Worm (Caenorhabditis elegans): ENCODE results near the gene fbxa-55.

The fbxa-55 gene

ce11 chrIII:912778-913177 lies 23.1 kb downstream of the fbxa-55 start:
- peak; percentile 31; the same call in 1 of the 2 replicates for TF ChIP-seq hmg-1.2 (GFP tag; IDR thresholded peaks at IDR 0.05)
- 0 out of 2 replicates have a peak, but pooled peaks have one; percentile 19 for TF ChIP-seq pbrm-1 (GFP tag; IDR thresholded peaks at IDR 0.05)
- peak; percentile 64 for TF ChIP-seq snpc-1.1 (tag; optimal IDR thresholded peaks at IDR 0.05; ENCODE audit: insufficient read depth)
- TF ChIP-seq snpc-4 (GFP tag; optimal IDR thresholded peaks at IDR 0.05), result peak; percentile 30
- peak in 1 of 4 experiments; percentile 90 for TF ChIP-seq snpc-4 (tag; optimal IDR thresholded peaks at IDR 0.05)
- TF ChIP-seq attf-6 (GFP tag; IDR thresholded peaks at IDR 0.05), result peak; percentile 65; the same call in 1 of the 2 replicates

- TF ChIP-seq zim-3 (tag; optimal IDR thresholded peaks at IDR 0.05), result no peak
- TF ChIP-seq F23B12.7 (tag; optimal IDR thresholded peaks at IDR 0.05; ENCODE audit: insufficient read depth), result peak; percentile 4
- no peak for TF ChIP-seq bed-2 (GFP tag; IDR thresholded peaks at IDR 0.05)
- TF ChIP-seq rpc-1 (optimal IDR thresholded peaks at IDR 0.05), result no peak
- no peak for TF ChIP-seq rpc-1 (tag; optimal IDR thresholded peaks at IDR 0.05)
- TF ChIP-seq F33H1.4 (GFP tag; IDR thresholded peaks at IDR 0.05), result no peak
- TF ChIP-seq sea-2 (GFP tag; IDR thresholded peaks at IDR 0.05), result no peak
- no peak for TF ChIP-seq ztf-26 (tag; optimal IDR thresholded peaks at IDR 0.05)
- TF ChIP-seq attf-3 (GFP tag; conservative IDR thresholded peaks at IDR 0.05), result peak; percentile 92
- no peak for TF ChIP-seq hmg-1.2 (GFP tag; IDR thresholded peaks at IDR 0.05)
These were observed 25.2 kb downstream of the fbxa-55 start, which contains the start of the genes F23H11.5 and bra-2 for ce11 chrIII:910540-911311. Gene F23H11.5 (minus strand): TSS chrIII:910590. Gene bra-2 (plus strand): TSS chrIII:911261.

ce11 chrIII:909540-909939 lies 26.3 kb downstream of the fbxa-55 start, which contains the start of gene crls-1:
Gene crls-1 (minus strand): TSS chrIII:909902.
- TF ChIP-seq hsf-1 (GFP tag; IDR thresholded peaks at IDR 0.05), result peak; percentile 59; the same call in 1 of the 2 replicates
- peak; percentile 16 for TF ChIP-seq tlf-1 (GFP tag; optimal IDR thresholded peaks at IDR 0.05)
- 0 out of 2 replicates have a peak, but pooled peaks have one; percentile 30 for TF ChIP-seq B0336.3 (GFP tag; IDR thresholded peaks at IDR 0.05)
- TF ChIP-seq ZK185.1 (tag; optimal IDR thresholded peaks at IDR 0.05; ENCODE audit: poor library complexity, severe bottlenecking), result no peak
- TF ChIP-seq dox-1 (GFP tag; IDR thresholded peaks at IDR 0.05), result no peak
- TF ChIP-seq hrde-1 (tag; optimal IDR thresholded peaks at IDR 0.05; ENCODE audit: borderline replicate concordance), result no peak
- TF ChIP-seq atf-7 (tag; optimal IDR thresholded peaks at IDR 0.05), result no peak
- TF ChIP-seq chd-7 (tag; optimal IDR thresholded peaks at IDR 0.05), result peak; percentile 25
- TF ChIP-seq nfyb-1 (GFP tag; IDR thresholded peaks at IDR 0.05), result 0 out of 2 replicates have a peak, but pooled peaks have one; percentile 37
- TF ChIP-seq Y95B8A.8 (GFP tag; IDR thresholded peaks at IDR 0.05), result 0 out of 2 replicates have a peak, but pooled peaks have one; percentile 17
- TF ChIP-seq D2030.7 (GFP tag; IDR thresholded peaks at IDR 0.05), result peak; percentile 14; the same call in 1 of the 2 replicates
- TF ChIP-seq repo-1 (tag; optimal IDR thresholded peaks at IDR 0.05), result peak; percentile 72
- TF ChIP-seq mcd-1 (GFP tag; IDR thresholded peaks at IDR 0.05), result peak; percentile 29
- TF ChIP-seq tbp1 (GFP tag; optimal IDR thresholded peaks at IDR 0.05), result no peak
- 0 out of 2 replicates have a peak, but pooled peaks have one; percentile 28 for TF ChIP-seq madf-3 (GFP tag; IDR thresholded peaks at IDR 0.05)
- peak; percentile 53; the same call in 1 of the 2 replicates for TF ChIP-seq Y53G8AR.9 (GFP tag; conservative IDR thresholded peaks at IDR 0.05)
- TF ChIP-seq K11D2.4 (GFP tag; IDR thresholded peaks at IDR 0.05), result no peak
- TF ChIP-seq F52B5.7 (tag; optimal IDR thresholded peaks at IDR 0.05), result peak; percentile 26
- peak; percentile 58; the same call in 1 of the 2 replicates for TF ChIP-seq ekl-4 (GFP tag; IDR thresholded peaks at IDR 0.05)
- TF ChIP-seq madf-6 (GFP tag; IDR thresholded peaks at IDR 0.05), result peak; percentile 14; the same call in 1 of the 2 replicates
